Worm (Caenorhabditis elegans): ENCODE results near the gene octr-1.

DNA sequence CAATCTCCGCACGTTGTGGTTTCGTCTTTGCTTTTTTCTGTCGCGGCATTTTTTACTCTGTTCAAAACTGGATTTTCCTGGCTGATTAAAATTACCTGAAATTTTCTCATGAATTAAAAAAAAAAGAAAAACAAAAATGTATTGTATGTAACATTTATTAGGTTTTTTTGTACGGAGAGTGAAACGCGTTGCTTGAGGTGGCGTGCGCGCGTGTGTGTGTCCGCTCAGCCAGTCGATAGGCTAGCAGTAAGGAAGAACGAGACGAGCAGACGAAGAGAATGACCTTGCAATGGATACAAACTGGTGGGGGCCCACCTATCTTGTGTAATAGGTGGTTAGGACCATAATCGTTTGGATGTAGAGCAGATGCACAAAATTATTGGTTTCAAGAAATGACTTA, 30.3 kb upstream of the octr-1 start, which contains the start of gene T22B7.4:
- no peak for TF ChIP-seq ceh-13 (GFP tag; optimal IDR thresholded peaks at IDR 0.05)
- no peak for TF ChIP-seq tbx-11 (GFP tag; IDR thresholded peaks at IDR 0.05)
- TF ChIP-seq tbx-37 (GFP tag; conservative IDR thresholded peaks at IDR 0.05), result no peak
